Worm (Caenorhabditis elegans): ENCODE results near the gene nhr-45.

ce11 chrX:4636821-4637220, 23.3 kb downstream of the nhr-45 start, which contains the start of gene hosl-1:
- TF ChIP-seq flt-1 (GFP tag; IDR thresholded peaks at IDR 0.05) (no peak), cog-1 (tag; optimal IDR thresholded peaks at IDR 0.05) (no peak), ref-1 (GFP tag; conservative IDR thresholded peaks at IDR 0.05) (no peak)
